Worm (Caenorhabditis elegans) whole organism, L4 larva: ENCODE data around the gene D1054.5.

Source experiments
- F49E8.2 ChIP-seq: sonication (generic microtip); optimal IDR thresholded peaks from 2 replicates; lab custom pipeline; 2016; ENCODE audit warnings: missing compliant biosample characterization, mild to moderate bottlenecking, missing genetic modification characterization, borderline replicate concordance
- ama-1 ChIP-seq: fragments of 150-350 bp; optimal IDR thresholded peaks from 2 replicates; lab custom pipeline; 2014; ENCODE audit warnings: inconsistent platforms, mixed read lengths
- egl-27 ChIP-seq: sonication (generic microtip); optimal IDR thresholded peaks from 3 replicates; lab custom pipeline; 2017; ENCODE audit warnings: missing biosample characterization, missing genetic modification reagents, missing genetic modification characterization
- fkh-10 ChIP-seq: fragments of 150-350 bp; optimal IDR thresholded peaks from 2 replicates; lab custom pipeline; 2014; ENCODE audit warnings: missing biosample characterization, missing genetic modification reagents, missing genetic modification characterization
- lin-13 ChIP-seq: fragments of 150-350 bp; optimal IDR thresholded peaks from 2 replicates; lab custom pipeline; 2014; ENCODE audit warnings: missing biosample characterization, missing genetic modification reagents, missing genetic modification characterization
- lin-39 ChIP-seq: fragments of 150-350 bp; optimal IDR thresholded peaks from 2 replicates; lab custom pipeline; 2014; ENCODE audit warnings: missing biosample characterization, missing genetic modification reagents, missing genetic modification characterization
- lsy-2 ChIP-seq, 2 experiments: fragments of 150-350 bp in 1 of 2; sonication (generic microtip) in 1 of 2; optimal IDR thresholded peaks; 2 replicates each; lab custom pipeline; 2014 to 2017; ENCODE audit warnings: missing biosample characterization in 2 of 2, missing genetic modification characterization in 2 of 2
- madf-5 ChIP-seq, 2 experiments: fragments of 200-800 bp; sonication (Bioruptor generic); IDR thresholded peaks; 2 replicates each; pipeline ENCODE4 v1.3.6; 2022; ENCODE audit warnings: missing compliant biosample characterization in 2 of 2, missing genetic modification characterization in 2 of 2
- mdl-1 ChIP-seq, 2 experiments: fragments of 150-350 bp in 1 of 2; sonication (generic microtip) in 1 of 2; optimal IDR thresholded peaks; 2 replicates each; lab custom pipeline; 2014 to 2017; ENCODE audit warnings: missing biosample characterization in 2 of 2, missing genetic modification characterization in 2 of 2
- mep-1 ChIP-seq: fragments of 150-350 bp; sonication (generic microtip); optimal IDR thresholded peaks from 3 replicates; lab custom pipeline; 2014; ENCODE audit warnings: missing biosample characterization, missing genetic modification characterization
- nhr-237 ChIP-seq: sonication (generic microtip); optimal IDR thresholded peaks from 2 replicates; lab custom pipeline; 2017; ENCODE audit warnings: missing biosample characterization, missing genetic modification characterization
- nhr-76 ChIP-seq: fragments of 150-350 bp; optimal IDR thresholded peaks from 2 replicates; lab custom pipeline; 2014; ENCODE audit warnings: missing biosample characterization, missing genetic modification characterization
- skn-1 ChIP-seq: fragments of 150-350 bp; optimal IDR thresholded peaks from 2 replicates; lab custom pipeline; 2014; ENCODE audit warnings: missing biosample characterization, missing genetic modification characterization
- unc-39 ChIP-seq: sonication (generic microtip); optimal IDR thresholded peaks from 2 replicates; lab custom pipeline; 2017; ENCODE audit warnings: missing biosample characterization, missing genetic modification characterization

DNA sequence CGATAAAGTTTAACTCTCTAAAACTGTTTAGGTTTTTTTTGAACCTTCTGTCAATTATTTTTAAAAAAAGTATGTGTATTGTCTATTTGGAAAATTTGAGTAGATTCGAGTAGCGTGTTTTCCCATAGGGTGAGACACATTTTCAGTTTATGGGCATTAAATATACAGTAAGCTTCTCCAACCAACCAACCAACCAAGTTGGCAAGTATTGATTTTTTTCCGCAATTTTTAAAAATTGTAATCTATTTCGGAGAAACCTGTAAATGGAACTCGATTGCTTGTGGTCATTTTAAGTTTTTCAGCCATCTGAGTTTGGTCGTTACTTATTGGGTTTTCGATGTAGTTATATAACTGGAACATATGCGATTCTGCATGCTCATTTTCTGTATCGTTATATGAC is 31.3 kb downstream of the D1054.5 start, which contains the start of gene srj-21:
- no peak for TF ChIP-seq lin-13 (GFP tag; lab: Kevin White, UChicago)
- no peak for TF ChIP-seq nhr-76 (tag; lab: Kevin White, UChicago)
- TF ChIP-seq fkh-10 (GFP tag; lab: Kevin White, UChicago), result no peak
- no peak for TF ChIP-seq unc-39
- TF ChIP-seq lin-39 (tag; lab: Kevin White, UChicago), result no peak
- no peak for TF ChIP-seq F49E8.2
- TF ChIP-seq skn-1, result no peak
- no peak for TF ChIP-seq nhr-237 (tag; lab: Kevin White, UChicago)
- no peak for TF ChIP-seq egl-27 (tag; lab: Kevin White, UChicago)
- TF ChIP-seq ama-1, result no peak
- no peak for TF ChIP-seq lsy-2 (tag; optimal IDR thresholded peaks at IDR 0.05; lab: Kevin White, UChicago)
- no peak for TF ChIP-seq mep-1 (tag; lab: Kevin White, UChicago)
- no peak for TF ChIP-seq mdl-1 (tag; optimal IDR thresholded peaks at IDR 0.05; lab: Kevin White, UChicago)
- no peak for TF ChIP-seq madf-5 (GFP tag; IDR thresholded peaks at IDR 0.05; lab: Robert Waterston, UW)
